Worm (Caenorhabditis elegans) whole organism, L3 larva: Measurements from ENCODE around the gene ctsa-1.2.

ENCODE experiments used
- daf-12 ChIP-seq: fragments of 150-350 bp; optimal IDR thresholded peaks from 2 replicates; lab custom pipeline; 2014; ENCODE audit warnings: missing biosample characterization, missing genetic modification reagents, missing genetic modification characterization
- fkh-2 ChIP-seq: fragments of 150-350 bp; optimal IDR thresholded peaks from 2 replicates; lab custom pipeline; 2014; ENCODE audit warnings: missing biosample characterization, missing genetic modification reagents, missing genetic modification characterization

ce11 chrII:11751615-11752174, 12.5 kb downstream of the ctsa-1.2 start:
- TF ChIP-seq daf-12 (tag; lab: Kevin White, UChicago) (no peak), fkh-2 (tag; lab: Kevin White, UChicago) (no peak)
